Fruit fly (Drosophila melanogaster): ENCODE results near the gene ssp.

The ssp gene

dm6 chr3L:12115103-12115502 is 3.0 kb upstream of the ssp start (continued):
- TF ChIP-seq spab (GFP tag; optimal IDR thresholded peaks at IDR 0.05) (peak; percentile 82), CG9139 (GFP tag; optimal IDR thresholded peaks at IDR 0.05) (peak; percentile 80), Hr39 (GFP tag; optimal IDR thresholded peaks at IDR 0.05) (peak; percentile 92), Hr4 (GFP tag; optimal IDR thresholded peaks at IDR 0.05) (peak; percentile 50), eg (GFP tag; IDR thresholded peaks at IDR 0.05) (peak; percentile 75), CG6808 (GFP tag; optimal IDR thresholded peaks at IDR 0.05) (peak; percentile 81), Sox14 (GFP tag; optimal IDR thresholded peaks at IDR 0.05) (peak; percentile 93), dsx (GFP tag; optimal IDR thresholded peaks at IDR 0.05; ENCODE audit: poor library complexity, severe bottlenecking) (peak; percentile 91), svp (GFP tag) (peak; percentile 97), Hr38 (GFP tag; optimal IDR thresholded peaks at IDR 0.05) (no peak), CG31627 (GFP tag; optimal IDR thresholded peaks at IDR 0.05) (peak; percentile 93), Eip93F (GFP tag; optimal IDR thresholded peaks at IDR 0.05) (peak; percentile 90), topi (GFP tag; optimal IDR thresholded peaks at IDR 0.05) (peak; percentile 94), Ets96B (tag; optimal IDR thresholded peaks at IDR 0.05) (peak; percentile 87), CG10631 (GFP tag; optimal IDR thresholded peaks at IDR 0.05) (peak; percentile 92), CG6276 (GFP tag; optimal IDR thresholded peaks at IDR 0.05) (no peak), acj6 (GFP tag; optimal IDR thresholded peaks at IDR 0.05) (peak; percentile 87), vri (GFP tag; optimal IDR thresholded peaks at IDR 0.05) (peak; percentile 89), lz (GFP tag; optimal IDR thresholded peaks at IDR 0.05) (peak; percentile 91), OdsH (GFP tag; optimal IDR thresholded peaks at IDR 0.05) (peak; percentile 85), Blimp-1 (GFP tag; optimal IDR thresholded peaks at IDR 0.05) (peak; percentile 79), CG3919 (GFP tag; optimal IDR thresholded peaks at IDR 0.05) (peak; percentile 92), Smox (GFP tag; optimal IDR thresholded peaks at IDR 0.05) (peak; percentile 92), CG11902 (GFP tag; optimal IDR thresholded peaks at IDR 0.05) (peak; percentile 81), CG11762 (GFP tag; optimal IDR thresholded peaks at IDR 0.05; ENCODE audit: insufficient read depth) (peak; percentile 77), salr (GFP tag; optimal IDR thresholded peaks at IDR 0.05) (peak; percentile 74 to 79), Met (GFP tag; optimal IDR thresholded peaks at IDR 0.05) (peak; percentile 95), fd85E (GFP tag; optimal IDR thresholded peaks at IDR 0.05) (peak; percentile 61), achi (GFP tag; optimal IDR thresholded peaks at IDR 0.05) (peak; percentile 89)

- TF ChIP-seq CG3032 (tag; optimal IDR thresholded peaks at IDR 0.05), result peak; percentile 12
- TF ChIP-seq cyc (GFP tag; optimal IDR thresholded peaks at IDR 0.05), result peak; percentile 22
- peak; percentile 70 for TF ChIP-seq fkh (GFP tag; optimal IDR thresholded peaks at IDR 0.05)
- no peak for TF ChIP-seq fd85E (GFP tag; optimal IDR thresholded peaks at IDR 0.05)
- TF ChIP-seq topi (GFP tag; optimal IDR thresholded peaks at IDR 0.05), result peak; percentile 8
- TF ChIP-seq lz (GFP tag; optimal IDR thresholded peaks at IDR 0.05), result peak; percentile 24
- no peak for TF ChIP-seq Gug (GFP tag; IDR thresholded peaks at IDR 0.05)
- TF ChIP-seq CG10631 (GFP tag; optimal IDR thresholded peaks at IDR 0.05), result no peak
- peak; percentile 21 for TF ChIP-seq Eip78C (GFP tag)
These were observed 1.9 kb upstream of the ssp start, which contains the start of gene vers for dm6 chr3L:12115966-12116735. Gene vers, plus strand, starts transcription at chr3L:12116101.

dm6 chr3L:12118631-12119030 is 574 bp downstream of the ssp start:
- TF ChIP-seq CG6854 (GFP tag; optimal IDR thresholded peaks at IDR 0.05) (no peak), svp (GFP tag) (peak; percentile 97), Ets96B (tag; optimal IDR thresholded peaks at IDR 0.05) (no peak)
